Worm (Caenorhabditis elegans) whole organism, L4 larva: ENCODE data around the gene oig-5.

ENCODE experiments used
- F10B5.3 ChIP-seq: sonication (generic microtip); optimal IDR thresholded peaks from 2 replicates; lab custom pipeline; 2016; ENCODE audit warnings: mild to moderate bottlenecking, missing genetic modification characterization, missing compliant biosample characterization
- F37D6.2 ChIP-seq: sonication (generic microtip); optimal IDR thresholded peaks from 2 replicates; lab custom pipeline; 2016; ENCODE audit warnings: mild to moderate bottlenecking, missing genetic modification characterization, missing compliant biosample characterization
- F44E2.7 ChIP-seq: fragments of 200-800 bp; sonication (Bioruptor generic); IDR thresholded peaks from 2 replicates; pipeline ENCODE4 v2.1.2; 2022; ENCODE audit warnings: missing genetic modification characterization, missing compliant biosample characterization
- R02D3.7 ChIP-seq: fragments of 150-350 bp; sonication (generic microtip); optimal IDR thresholded peaks from 3 replicates; lab custom pipeline; 2014; ENCODE audit warnings: missing biosample characterization, missing genetic modification characterization
- T20F7.1 ChIP-seq: fragments of 200-800 bp; sonication (Bioruptor generic); optimal IDR thresholded peaks from 2 replicates; lab custom pipeline; 2018; ENCODE audit warnings: mild to moderate bottlenecking, missing genetic modification characterization, missing compliant biosample characterization
- Y48G9A.11 ChIP-seq: fragments of 200-800 bp; sonication (Bioruptor generic); IDR thresholded peaks from 2 replicates; pipeline ENCODE4 v1.3.6; 2022; ENCODE audit warnings: missing genetic modification reagents, missing genetic modification characterization, missing compliant biosample characterization
- Y5F2A.4 ChIP-seq: fragments of 200-800 bp; sonication (Bioruptor generic); optimal IDR thresholded peaks from 2 replicates; lab custom pipeline; 2018; ENCODE audit warnings: mild to moderate bottlenecking, missing genetic modification characterization, missing compliant biosample characterization
- ZK337.2 ChIP-seq: fragments of 200-800 bp; sonication (Bioruptor generic); IDR thresholded peaks from 2 replicates; pipeline ENCODE4 v1.3.6; 2022; ENCODE audit warnings: missing genetic modification reagents, missing genetic modification characterization, missing compliant biosample characterization
- arid-1 ChIP-seq: fragments of 200-800 bp; sonication (Bioruptor generic); conservative IDR thresholded peaks from 2 replicates; pipeline ENCODE4 v1.3.6; 2022; ENCODE audit warnings: missing genetic modification reagents, missing genetic modification characterization, missing compliant biosample characterization
- ceh-20 ChIP-seq: fragments of 200-800 bp; sonication (Bioruptor generic); IDR thresholded peaks from 2 replicates; pipeline ENCODE4 v1.3.6; 2022; ENCODE audit warnings: missing genetic modification reagents, missing genetic modification characterization, missing compliant biosample characterization
- ceh-32 ChIP-seq: sonication (generic microtip); optimal IDR thresholded peaks from 2 replicates; lab custom pipeline; 2016; ENCODE audit warnings: mild to moderate bottlenecking, missing genetic modification characterization, missing compliant biosample characterization; ENCODE audit not compliant: poor library complexity
- daf-19 ChIP-seq: fragments of 200-800 bp; sonication (Bioruptor generic); conservative IDR thresholded peaks from 2 replicates; pipeline ENCODE4 v1.3.6; 2022; ENCODE audit warnings: missing genetic modification characterization, missing compliant biosample characterization
- dmd-6 ChIP-seq: fragments of 200-800 bp; sonication (Bioruptor generic); IDR thresholded peaks from 2 replicates; pipeline ENCODE4 v1.3.6; 2022; ENCODE audit warnings: missing genetic modification reagents, missing genetic modification characterization, missing compliant biosample characterization
- dmd-8 ChIP-seq: fragments of 200-800 bp; sonication (Bioruptor generic); IDR thresholded peaks from 2 replicates; pipeline ENCODE4 v1.3.6; 2022; ENCODE audit warnings: missing genetic modification characterization, missing compliant biosample characterization
- dpl-1 ChIP-seq: fragments of 150-350 bp; optimal IDR thresholded peaks from 2 replicates; lab custom pipeline; 2014; ENCODE audit warnings: missing biosample characterization, missing genetic modification reagents, missing genetic modification characterization
- fkh-10 ChIP-seq: fragments of 150-350 bp; optimal IDR thresholded peaks from 2 replicates; lab custom pipeline; 2014; ENCODE audit warnings: missing biosample characterization, missing genetic modification reagents, missing genetic modification characterization
- fos-1 ChIP-seq: fragments of 150-350 bp; optimal IDR thresholded peaks from 2 replicates; lab custom pipeline; 2014; ENCODE audit warnings: missing biosample characterization, missing genetic modification characterization
- gei-8 ChIP-seq: fragments of 200-800 bp; sonication (Bioruptor generic); optimal IDR thresholded peaks from 2 replicates; lab custom pipeline; 2018; ENCODE audit warnings: mild to moderate bottlenecking, missing genetic modification characterization, missing compliant biosample characterization
- hif-1 ChIP-seq, 2 experiments: sonication (generic microtip); optimal IDR thresholded peaks; 2 replicates each; lab custom pipeline; 2016 to 2017; ENCODE audit warnings: missing compliant biosample characterization in 2 of 2, missing genetic modification characterization in 2 of 2, missing genetic modification reagents in 2 of 2, missing genotype in 2 of 2, mild to moderate bottlenecking in 1 of 2
- hmg-1.1 ChIP-seq: fragments of 200-800 bp; sonication (Bioruptor generic); IDR thresholded peaks from 2 replicates; pipeline ENCODE4 v1.3.6; 2022; ENCODE audit warnings: missing genetic modification reagents, missing genetic modification characterization, missing compliant biosample characterization
- jun-1 ChIP-seq: fragments of 150-350 bp; optimal IDR thresholded peaks from 2 replicates; lab custom pipeline; 2014; ENCODE audit warnings: missing biosample characterization, missing genetic modification reagents, missing genetic modification characterization
- lim-7 ChIP-seq: fragments of 200-800 bp; sonication (Bioruptor generic); IDR thresholded peaks from 2 replicates; pipeline ENCODE4 v1.3.6; 2022; ENCODE audit warnings: missing genetic modification characterization, missing compliant biosample characterization
- lin-13 ChIP-seq: fragments of 150-350 bp; optimal IDR thresholded peaks from 2 replicates; lab custom pipeline; 2014; ENCODE audit warnings: missing biosample characterization, missing genetic modification reagents, missing genetic modification characterization
- lin-38 ChIP-seq: fragments of 200-800 bp; sonication (Bioruptor generic); IDR thresholded peaks from 2 replicates; pipeline ENCODE4 v1.3.6; 2022; ENCODE audit warnings: missing genetic modification reagents, missing genetic modification characterization, missing compliant biosample characterization
- lsy-2 ChIP-seq, 2 experiments: fragments of 150-350 bp in 1 of 2; sonication (generic microtip) in 1 of 2; optimal IDR thresholded peaks; 2 replicates each; lab custom pipeline; 2014 to 2017; ENCODE audit warnings: missing biosample characterization in 2 of 2, missing genetic modification characterization in 2 of 2
- madf-5 ChIP-seq, 2 experiments: fragments of 200-800 bp; sonication (Bioruptor generic); IDR thresholded peaks; 2 replicates each; pipeline ENCODE4 v1.3.6; 2022; ENCODE audit warnings: missing compliant biosample characterization in 2 of 2, missing genetic modification characterization in 2 of 2
- madf-9 ChIP-seq: fragments of 200-800 bp; sonication (Bioruptor generic); conservative IDR thresholded peaks from 2 replicates; pipeline ENCODE4 v1.3.6; 2022; ENCODE audit warnings: missing genetic modification reagents, missing genetic modification characterization, missing compliant biosample characterization
- mdl-1 ChIP-seq, 2 experiments: fragments of 150-350 bp in 1 of 2; sonication (generic microtip) in 1 of 2; optimal IDR thresholded peaks; 2 replicates each; lab custom pipeline; 2014 to 2017; ENCODE audit warnings: missing biosample characterization in 2 of 2, missing genetic modification characterization in 2 of 2
- mdt-29 ChIP-seq: fragments of 200-800 bp; sonication (Bioruptor generic); IDR thresholded peaks from 2 replicates; pipeline ENCODE4 v1.3.6; 2022; ENCODE audit warnings: missing genetic modification reagents, missing genetic modification characterization, missing compliant biosample characterization
- mes-2 ChIP-seq: sonication (generic microtip); optimal IDR thresholded peaks from 2 replicates; lab custom pipeline; 2016; ENCODE audit warnings: missing genotype, mild to moderate bottlenecking, missing genetic modification characterization, missing compliant biosample characterization; ENCODE audit not compliant: poor library complexity, severe bottlenecking
- nhr-10 ChIP-seq: fragments of 150-350 bp; optimal IDR thresholded peaks from 2 replicates; lab custom pipeline; 2014; ENCODE audit warnings: missing biosample characterization, missing genetic modification characterization
- nhr-11 ChIP-seq: fragments of 150-350 bp; optimal IDR thresholded peaks from 2 replicates; lab custom pipeline; 2014; ENCODE audit warnings: missing biosample characterization, missing genetic modification characterization
- nhr-111 ChIP-seq: fragments of 200-800 bp; sonication (Bioruptor generic); optimal IDR thresholded peaks from 2 replicates; lab custom pipeline; 2018; ENCODE audit warnings: mild to moderate bottlenecking, missing genetic modification characterization, missing compliant biosample characterization
- nhr-41 ChIP-seq: fragments of 200-800 bp; sonication (Bioruptor generic); IDR thresholded peaks from 2 replicates; pipeline ENCODE4 v1.3.6; 2022; ENCODE audit warnings: missing genetic modification reagents, missing genetic modification characterization, missing compliant biosample characterization
- nhr-48 ChIP-seq: sonication (generic microtip); optimal IDR thresholded peaks from 2 replicates; lab custom pipeline; 2016; ENCODE audit warnings: mild to moderate bottlenecking, missing genetic modification characterization, missing compliant biosample characterization
- nhr-6 ChIP-seq: fragments of 150-350 bp; optimal IDR thresholded peaks from 2 replicates; lab custom pipeline; 2014; ENCODE audit warnings: missing biosample characterization, missing genetic modification characterization
- nhr-76 ChIP-seq: fragments of 150-350 bp; optimal IDR thresholded peaks from 2 replicates; lab custom pipeline; 2014; ENCODE audit warnings: missing biosample characterization, missing genetic modification characterization
- nhr-77 ChIP-seq: fragments of 150-350 bp; optimal IDR thresholded peaks from 2 replicates; lab custom pipeline; 2014; ENCODE audit warnings: missing biosample characterization, missing genetic modification characterization
- pha-4 ChIP-seq, 2 experiments: fragments of 150-350 bp in 1 of 2; fragments of 200-800 bp in 1 of 2; sonication (Bioruptor generic) in 1 of 2; IDR thresholded peaks in 1 of 2; optimal IDR thresholded peaks in 1 of 2; 2 replicates each; pipeline versions ENCODE4 v1.3.6 to Lab custom; 2014 to 2022; ENCODE audit warnings: missing genetic modification characterization in 2 of 2, missing genetic modification reagents in 2 of 2, missing biosample characterization in 1 of 2, missing compliant biosample characterization in 1 of 2
- rbr-2 ChIP-seq: sonication (generic microtip); optimal IDR thresholded peaks from 2 replicates; lab custom pipeline; 2016; ENCODE audit warnings: missing genotype, missing genetic modification characterization, missing compliant biosample characterization
- sdz-12 ChIP-seq: fragments of 200-800 bp; sonication (Bioruptor generic); optimal IDR thresholded peaks from 2 replicates; lab custom pipeline; 2018; ENCODE audit warnings: mild to moderate bottlenecking, missing genetic modification characterization, missing compliant biosample characterization
- skn-1 ChIP-seq: fragments of 150-350 bp; optimal IDR thresholded peaks from 2 replicates; lab custom pipeline; 2014; ENCODE audit warnings: missing biosample characterization, missing genetic modification characterization
- snpc-4 ChIP-seq: fragments of 150-350 bp; optimal IDR thresholded peaks from 2 replicates; lab custom pipeline; 2014; ENCODE audit warnings: missing biosample characterization, missing genetic modification characterization
- spr-1 ChIP-seq: sonication (generic microtip); optimal IDR thresholded peaks from 2 replicates; lab custom pipeline; 2016; ENCODE audit warnings: mild to moderate bottlenecking, missing genetic modification characterization, missing compliant biosample characterization
- spr-3 ChIP-seq: fragments of 200-800 bp; sonication (Bioruptor generic); optimal IDR thresholded peaks from 2 replicates; lab custom pipeline; 2018; ENCODE audit warnings: mild to moderate bottlenecking, missing genetic modification characterization, missing compliant biosample characterization
- tag-97 ChIP-seq: fragments of 200-800 bp; sonication (Bioruptor generic); IDR thresholded peaks from 2 replicates; pipeline ENCODE4 v1.3.6; 2022; ENCODE audit warnings: missing genetic modification characterization, missing compliant biosample characterization
- tra-1 ChIP-seq: fragments of 200-800 bp; sonication (Bioruptor generic); IDR thresholded peaks from 2 replicates; pipeline ENCODE4 v1.3.6; 2022; ENCODE audit warnings: missing genetic modification reagents, missing genetic modification characterization, missing compliant biosample characterization
- unc-130 ChIP-seq: sonication (generic microtip); optimal IDR thresholded peaks from 2 replicates; lab custom pipeline; 2016; ENCODE audit warnings: missing genetic modification reagents, missing genetic modification characterization, missing compliant biosample characterization
- zag-1 ChIP-seq: fragments of 150-350 bp; optimal IDR thresholded peaks from 2 replicates; lab custom pipeline; 2014; ENCODE audit warnings: missing biosample characterization, missing genetic modification characterization
- zfp-2 ChIP-seq: sonication (generic microtip); optimal IDR thresholded peaks from 2 replicates; lab custom pipeline; 2016; ENCODE audit warnings: mild to moderate bottlenecking, missing genetic modification characterization, missing compliant biosample characterization
- zip-2 ChIP-seq: fragments of 150-350 bp; optimal IDR thresholded peaks from 2 replicates; lab custom pipeline; 2014; ENCODE audit warnings: missing biosample characterization, missing genetic modification characterization
- ztf-11 ChIP-seq: fragments of 150-350 bp; optimal IDR thresholded peaks from 2 replicates; lab custom pipeline; 2014; ENCODE audit warnings: missing biosample characterization, missing genetic modification characterization

oig-5 gene

DNA sequence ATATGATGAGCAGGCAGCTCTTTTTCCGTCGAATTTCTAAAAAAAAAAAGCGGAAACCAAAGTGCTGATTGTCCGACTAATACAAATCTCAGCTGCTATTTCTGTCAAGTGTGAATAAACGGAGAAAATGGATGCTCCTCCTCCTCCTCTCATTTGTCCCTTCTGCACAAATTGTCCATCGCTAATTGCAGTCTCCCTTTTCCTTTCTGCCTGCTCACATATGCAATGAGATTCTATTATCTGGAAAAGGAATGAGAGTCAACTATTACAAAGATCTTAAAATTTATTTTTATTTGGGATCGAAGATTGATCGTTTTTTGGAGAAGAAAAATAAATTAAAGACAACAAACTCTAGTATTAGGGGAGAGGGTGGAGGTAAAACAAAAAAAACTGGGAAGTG lies 15.3 kb downstream of the oig-5 start (continued):
- no peak for TF ChIP-seq gei-8
- TF ChIP-seq spr-1 (tag; lab: Kevin White, UChicago): peak; percentile 66
- no peak for TF ChIP-seq hmg-1.1 (GFP tag; lab: Robert Waterston, UW)
- no peak for TF ChIP-seq spr-3 (GFP tag; lab: Kevin White, UChicago)
- TF ChIP-seq fkh-10 (GFP tag; lab: Kevin White, UChicago): no peak
- no peak for TF ChIP-seq dmd-6 (GFP tag; lab: Robert Waterston, UW)
- TF ChIP-seq sdz-12 (GFP tag; lab: Kevin White, UChicago): no peak
- peak; percentile 18 for TF ChIP-seq rbr-2 (tag; lab: Kevin White, UChicago)
- TF ChIP-seq F44E2.7 (GFP tag; lab: Robert Waterston, UW): no peak
- TF ChIP-seq mdt-29 (GFP tag; lab: Robert Waterston, UW): no peak
- no peak for TF ChIP-seq nhr-77 (tag; lab: Kevin White, UChicago)
- no peak for TF ChIP-seq dmd-8 (GFP tag; lab: Robert Waterston, UW)
- no peak for TF ChIP-seq ZK337.2 (GFP tag; lab: Robert Waterston, UW)
- TF ChIP-seq ztf-11 (tag; lab: Kevin White, UChicago): no peak
- peak; percentile 7 for TF ChIP-seq fos-1 (tag; lab: Kevin White, UChicago)
- no peak for TF ChIP-seq Y5F2A.4 (GFP tag; lab: Kevin White, UChicago)
- no peak for TF ChIP-seq tag-97
- no peak for TF ChIP-seq madf-9 (GFP tag; lab: Robert Waterston, UW)
- TF ChIP-seq R02D3.7: no peak
- TF ChIP-seq pha-4 (GFP tag; IDR thresholded peaks at IDR 0.05; lab: Robert Waterston, UW): peak; percentile 74
- TF ChIP-seq pha-4 (tag; optimal IDR thresholded peaks at IDR 0.05; lab: Kevin White, UChicago): no peak
- no peak for TF ChIP-seq dpl-1
- no peak; the same call in 1 of the 2 replicates for TF ChIP-seq Y48G9A.11
- no peak for TF ChIP-seq mdl-1 (tag; optimal IDR thresholded peaks at IDR 0.05; lab: Kevin White, UChicago)
- no peak for TF ChIP-seq mes-2
- TF ChIP-seq daf-19 (GFP tag; lab: Robert Waterston, UW): 0 out of 2 replicates have a peak, but pooled peaks have one; percentile 13
- no peak for TF ChIP-seq jun-1
- TF ChIP-seq zag-1: no peak
- peak; percentile 31 for TF ChIP-seq lin-13 (GFP tag; lab: Kevin White, UChicago)
- TF ChIP-seq nhr-48 (tag; lab: Kevin White, UChicago): peak; percentile 35
- TF ChIP-seq ceh-32 (tag; lab: Kevin White, UChicago): no peak
- peak; percentile 48 for TF ChIP-seq nhr-10
- TF ChIP-seq hif-1 (tag; optimal IDR thresholded peaks at IDR 0.05; lab: Kevin White, UChicago): no peak
- TF ChIP-seq snpc-4: no peak
- peak; percentile 52 for TF ChIP-seq T20F7.1 (GFP tag; lab: Kevin White, UChicago)
- no peak for TF ChIP-seq zfp-2
- TF ChIP-seq lin-38 (GFP tag; lab: Robert Waterston, UW): peak; percentile 64
- no peak for TF ChIP-seq nhr-11 (tag; lab: Kevin White, UChicago)
- TF ChIP-seq ceh-20 (GFP tag; lab: Robert Waterston, UW): no peak
- peak; percentile 31 for TF ChIP-seq nhr-111 (GFP tag; lab: Kevin White, UChicago)
- TF ChIP-seq madf-5 (GFP tag; IDR thresholded peaks at IDR 0.05; lab: Robert Waterston, UW): no peak
- no peak for TF ChIP-seq F37D6.2 (tag; lab: Kevin White, UChicago)
- peak; percentile 31 for TF ChIP-seq F10B5.3 (tag; lab: Kevin White, UChicago)
- TF ChIP-seq nhr-6 (tag; lab: Kevin White, UChicago): no peak
- TF ChIP-seq arid-1 (GFP tag; lab: Robert Waterston, UW): no peak
- TF ChIP-seq nhr-41 (GFP tag; lab: Robert Waterston, UW): no peak
- peak; percentile 33 to 66 for TF ChIP-seq lsy-2 (tag; optimal IDR thresholded peaks at IDR 0.05; lab: Kevin White, UChicago)
- no peak for TF ChIP-seq nhr-76
- no peak for TF ChIP-seq tra-1 (GFP tag; lab: Robert Waterston, UW)
- TF ChIP-seq unc-130 (GFP tag; lab: Kevin White, UChicago): no peak
- TF ChIP-seq lim-7 (GFP tag; lab: Robert Waterston, UW): no peak
- TF ChIP-seq skn-1 (tag; lab: Kevin White, UChicago): no peak
- TF ChIP-seq zip-2 (tag; lab: Kevin White, UChicago): peak; percentile 63
